Fruit fly (Drosophila melanogaster): ENCODE measurements around the gene Trx2.

Gene Trx2

dm6 chr2L:9576269-9576933 lies 36.6 kb upstream of the Trx2 start, which contains the start of gene Mtpalpha (continued):
- TF ChIP-seq CG7556 (GFP tag; optimal IDR thresholded peaks at IDR 0.05) (no peak), Bteb2 (GFP tag; optimal IDR thresholded peaks at IDR 0.05) (no peak), peb (GFP tag; IDR thresholded peaks at IDR 0.05) (no peak), ab (GFP tag; optimal IDR thresholded peaks at IDR 0.05) (no peak), nerfin-2 (GFP tag; IDR thresholded peaks at IDR 0.05; ENCODE audit: partially characterized antibody) (no peak), gem (tag; optimal IDR thresholded peaks at IDR 0.05) (no peak), Abd-B (GFP tag; optimal IDR thresholded peaks at IDR 0.05) (no peak), pzg (GFP tag; optimal IDR thresholded peaks at IDR 0.05) (peak; percentile 73), Oaz (GFP tag; IDR thresholded peaks at IDR 0.05) (no peak), B-H1 (GFP tag; IDR thresholded peaks at IDR 0.05) (no peak), unpg (GFP tag; optimal IDR thresholded peaks at IDR 0.05) (peak; percentile 45), wek (GFP tag; optimal IDR thresholded peaks at IDR 0.05) (no peak), CG12942 (GFP tag; optimal IDR thresholded peaks at IDR 0.05) (no peak), Side (GFP tag; optimal IDR thresholded peaks at IDR 0.05) (peak; percentile 34), ATbp (GFP tag; optimal IDR thresholded peaks at IDR 0.05) (no peak)

dm6 chr2L:9579538-9579937 lies 33.4 kb upstream of the Trx2 start, which contains the start of gene CG31709:
TSS of gene CG31709 (minus strand) at chr2L:9579638.
- TF ChIP-seq Camta (GFP tag; optimal IDR thresholded peaks at IDR 0.05) (no peak), her (GFP tag; optimal IDR thresholded peaks at IDR 0.05) (no peak), Pdp1 (GFP tag; optimal IDR thresholded peaks at IDR 0.05) (no peak), ap (GFP tag; IDR thresholded peaks at IDR 0.05) (no peak), Trl (optimal IDR thresholded peaks at IDR 0.05) (no peak), Trl (GFP tag; optimal IDR thresholded peaks at IDR 0.05) (no peak), Dll (GFP tag; IDR thresholded peaks at IDR 0.05; ENCODE audit: partially characterized antibody) (no peak), odd (GFP tag; optimal IDR thresholded peaks at IDR 0.05) (no peak), tup (GFP tag; optimal IDR thresholded peaks at IDR 0.05) (no peak), toy (GFP tag; IDR thresholded peaks at IDR 0.05) (no peak), aop (GFP tag; IDR thresholded peaks at IDR 0.05) (no peak), HmgZ (tag; optimal IDR thresholded peaks at IDR 0.05) (no peak), dmrt99B (tag; optimal IDR thresholded peaks at IDR 0.05) (no peak), ase (GFP tag; IDR thresholded peaks at IDR 0.05) (no peak), CG15601 (tag; optimal IDR thresholded peaks at IDR 0.05) (no peak)

dm6 chr2L:9581582-9581981 lies 31.4 kb upstream of the Trx2 start, which contains the start of gene gcm:
TSS of gene gcm (minus strand) at chr2L:9581745.
- peak; percentile 23; the same call in 1 of the 2 replicates for TF ChIP-seq seq (GFP tag; IDR thresholded peaks at IDR 0.05)
- TF ChIP-seq oc (tag; optimal IDR thresholded peaks at IDR 0.05): peak; percentile 54
- peak; percentile 28 for TF ChIP-seq kni (GFP tag; optimal IDR thresholded peaks at IDR 0.05)
- peak; percentile 47 for TF ChIP-seq CG15479 (GFP tag; optimal IDR thresholded peaks at IDR 0.05)
- no peak for TF ChIP-seq Rfx (GFP tag; IDR thresholded peaks at IDR 0.05)
- no peak for TF ChIP-seq ham (GFP tag; IDR thresholded peaks at IDR 0.05)
- no peak for TF ChIP-seq Dp (GFP tag; optimal IDR thresholded peaks at IDR 0.05)
- no peak for TF ChIP-seq luna (GFP tag; optimal IDR thresholded peaks at IDR 0.05)
- TF ChIP-seq tna (GFP tag; IDR thresholded peaks at IDR 0.05; ENCODE audit: partially characterized antibody): no peak
- TF ChIP-seq Camta (GFP tag; optimal IDR thresholded peaks at IDR 0.05): no peak
- no peak for TF ChIP-seq Hand (GFP tag; optimal IDR thresholded peaks at IDR 0.05)
- TF ChIP-seq pros (GFP tag; optimal IDR thresholded peaks at IDR 0.05): peak; percentile 0
- no peak for TF ChIP-seq stwl (tag; optimal IDR thresholded peaks at IDR 0.05)
- peak; percentile 98 for TF ChIP-seq Nf-YB (GFP tag; optimal IDR thresholded peaks at IDR 0.05)
- TF ChIP-seq gcm (GFP tag; optimal IDR thresholded peaks at IDR 0.05): peak; percentile 83
- TF ChIP-seq CG8359 (GFP tag; optimal IDR thresholded peaks at IDR 0.05; ENCODE audit: borderline replicate concordance): no peak
- TF ChIP-seq Jarid2 (GFP tag; optimal IDR thresholded peaks at IDR 0.05): peak; percentile 95
- no peak for TF ChIP-seq ato (GFP tag; IDR thresholded peaks at IDR 0.05; ENCODE audit: partially characterized antibody)
- no peak for TF ChIP-seq zfh1 (GFP tag; IDR thresholded peaks at IDR 0.05)
- no peak for TF ChIP-seq CG4328 (GFP tag; optimal IDR thresholded peaks at IDR 0.05)
